Worm (Caenorhabditis elegans): ENCODE data around the gene hum-10.

- TF ChIP-seq ama-1 (optimal IDR thresholded peaks at IDR 0.05) (no peak), ahr-1 (tag; optimal IDR thresholded peaks at IDR 0.05) (no peak), F13H6.1 (tag; optimal IDR thresholded peaks at IDR 0.05) (no peak)
Measured at ce11 chrX:4813115-4813732, 31.1 kb upstream of the hum-10 start.

All from whole organism, late embryonic.